Fruit fly (Drosophila melanogaster) whole organism, prepupa: ENCODE data around the gene CG17564.

ENCODE experiments used
- Blimp-1 ChIP-seq: fragments of 200-800 bp; sonication (Bioruptor generic); optimal IDR thresholded peaks from 3 replicates; lab custom pipeline; 2017; ENCODE audit warnings: missing biosample characterization, missing genetic modification characterization, mild to moderate bottlenecking, moderate library complexity, missing genetic modification reagents
- CG10631 ChIP-seq: fragments of 200-800 bp; sonication (Bioruptor generic); optimal IDR thresholded peaks from 2 replicates; lab custom pipeline; 2016; ENCODE audit warnings: missing biosample characterization, missing genetic modification characterization
- CG3032 ChIP-seq: fragments of 200-800 bp; optimal IDR thresholded peaks from 2 replicates; lab custom pipeline; 2019; ENCODE audit warnings: missing biosample characterization, mild to moderate bottlenecking, missing genetic modification characterization, moderate library complexity
- Eip93F ChIP-seq: fragments of 200-800 bp; sonication (Bioruptor generic); optimal IDR thresholded peaks from 2 replicates; lab custom pipeline; 2016; ENCODE audit warnings: missing biosample characterization, mild to moderate bottlenecking, missing genetic modification characterization
- Smox ChIP-seq: fragments of 200-800 bp; sonication (Bioruptor generic); optimal IDR thresholded peaks from 3 replicates; lab custom pipeline; 2016; ENCODE audit warnings: missing biosample characterization, missing genetic modification characterization
- Sox102F ChIP-seq: fragments of 200-800 bp; sonication (Bioruptor generic); optimal IDR thresholded peaks from 2 replicates; lab custom pipeline; 2016; ENCODE audit warnings: missing biosample characterization, mild to moderate bottlenecking, missing genetic modification characterization
- fkh ChIP-seq: fragments of 200-800 bp; sonication (Bioruptor generic); optimal IDR thresholded peaks from 3 replicates; lab custom pipeline; 2017; ENCODE audit warnings: missing biosample characterization, mild to moderate bottlenecking, missing genetic modification characterization, moderate library complexity
- lz ChIP-seq: fragments of 200-800 bp; sonication (Bioruptor generic); optimal IDR thresholded peaks from 3 replicates; lab custom pipeline; 2016; ENCODE audit warnings: missing biosample characterization, missing genetic modification characterization
- vri ChIP-seq: fragments of 200-800 bp; sonication (Bioruptor generic); optimal IDR thresholded peaks from 3 replicates; lab custom pipeline; 2016; ENCODE audit warnings: missing biosample characterization, mild to moderate bottlenecking, missing genetic modification characterization

DNA sequence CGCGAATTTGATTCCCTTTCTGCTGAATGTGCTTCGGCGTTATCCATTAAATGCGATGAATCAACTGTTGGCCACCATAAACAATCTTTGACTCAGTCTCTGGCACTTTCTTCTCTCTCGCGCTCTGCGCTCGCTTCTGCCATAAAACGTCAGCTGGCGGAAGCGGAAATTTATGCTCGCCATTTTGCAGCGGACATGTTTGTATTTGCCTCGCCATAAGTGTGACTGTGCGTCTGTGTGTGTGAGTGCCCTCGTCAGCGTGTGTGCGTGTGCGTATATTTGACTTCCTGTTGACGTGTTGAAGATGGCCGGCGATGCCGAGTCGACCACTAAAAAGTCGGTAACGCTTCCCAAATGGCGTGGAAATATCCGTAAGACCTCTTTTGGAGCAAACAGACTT lies 36.2 kb downstream of the CG17564 start:
- no peak for TF ChIP-seq lz
- TF ChIP-seq Sox102F (GFP tag; lab: Kevin White, UChicago): no peak
- TF ChIP-seq Eip93F (GFP tag; lab: Kevin White, UChicago): no peak
- TF ChIP-seq Blimp-1 (GFP tag; lab: Kevin White, UChicago): no peak
- no peak for TF ChIP-seq CG3032 (tag; lab: Kevin White, UChicago)
- no peak for TF ChIP-seq CG10631 (GFP tag; lab: Kevin White, UChicago)
- TF ChIP-seq Smox (GFP tag; lab: Kevin White, UChicago): no peak
- no peak for TF ChIP-seq vri
- no peak for TF ChIP-seq fkh (GFP tag; lab: Kevin White, UChicago)
